Worm (Caenorhabditis elegans) whole organism, L1 larva: ENCODE data around the gene frpr-1.

ENCODE experiments used
- C34B4.2 ChIP-seq: sonication (generic microtip); optimal IDR thresholded peaks from 2 replicates; lab custom pipeline; 2017; ENCODE audit warnings: mild to moderate bottlenecking, missing genetic modification characterization, missing compliant biosample characterization
- Y116A8C.19 ChIP-seq: sonication (generic microtip); optimal IDR thresholded peaks from 2 replicates; lab custom pipeline; 2016; ENCODE audit warnings: missing compliant biosample characterization, missing genetic modification characterization, borderline replicate concordance
- aha-1 ChIP-seq: fragments of 150-350 bp; optimal IDR thresholded peaks from 2 replicates; lab custom pipeline; 2014; ENCODE audit warnings: missing biosample characterization, missing genetic modification characterization
- alr-1 ChIP-seq: fragments of 200-800 bp; sonication (Bioruptor generic); optimal IDR thresholded peaks from 2 replicates; lab custom pipeline; 2018; ENCODE audit warnings: borderline replicate concordance, mild to moderate bottlenecking, missing genetic modification characterization, missing compliant biosample characterization
- blmp-1 ChIP-seq: fragments of 150-350 bp; optimal IDR thresholded peaks from 2 replicates; lab custom pipeline; 2014; ENCODE audit warnings: missing biosample characterization, missing genetic modification characterization
- ceh-63 ChIP-seq: fragments of 200-800 bp; sonication (Bioruptor generic); optimal IDR thresholded peaks from 2 replicates; lab custom pipeline; 2018; ENCODE audit warnings: mild to moderate bottlenecking, missing genetic modification characterization, missing compliant biosample characterization
- ceh-8 ChIP-seq: fragments of 200-800 bp; sonication (Bioruptor generic); optimal IDR thresholded peaks from 2 replicates; lab custom pipeline; 2018; ENCODE audit warnings: mild to moderate bottlenecking, missing genetic modification characterization, moderate library complexity, missing compliant biosample characterization
- ceh-82 ChIP-seq, 3 experiments: fragments of 150-350 bp in 1 of 3; sonication (generic microtip) in 2 of 3; optimal IDR thresholded peaks; 2 replicates each; lab custom pipeline; 2014 to 2017; ENCODE audit warnings: missing biosample characterization in 3 of 3, missing genetic modification characterization in 3 of 3
- ceh-88 ChIP-seq: fragments of 200-800 bp; sonication (Bioruptor generic); IDR thresholded peaks from 2 replicates; pipeline ENCODE4 v1.3.6; 2022; ENCODE audit warnings: missing genetic modification characterization, missing compliant biosample characterization
- dsc-1 ChIP-seq: sonication (generic microtip); optimal IDR thresholded peaks from 2 replicates; lab custom pipeline; 2016; ENCODE audit warnings: mild to moderate bottlenecking, missing genetic modification characterization, missing compliant biosample characterization
- efl-1 ChIP-seq, 4 experiments: fragments of 150-350 bp; optimal IDR thresholded peaks in 3 of 4; peaks in 1 of 4; 1 replicate in 1 of 4; 2 replicates in 3 of 4; lab custom pipeline; 2014; ENCODE audit warnings: missing biosample characterization in 2 of 4, missing genetic modification characterization in 2 of 4, missing genetic modification reagents in 2 of 4
- efl-3 ChIP-seq: fragments of 200-800 bp; sonication (Bioruptor generic); optimal IDR thresholded peaks from 2 replicates; lab custom pipeline; 2018; ENCODE audit warnings: mild to moderate bottlenecking, missing genetic modification characterization, missing compliant biosample characterization
- egl-13 ChIP-seq: sonication (generic microtip); optimal IDR thresholded peaks from 2 replicates; lab custom pipeline; 2016; ENCODE audit warnings: missing genotype, missing genetic modification reagents, missing genetic modification characterization, missing compliant biosample characterization
- egl-27 ChIP-seq, 2 experiments: fragments of 150-350 bp in 1 of 2; sonication (generic microtip); optimal IDR thresholded peaks; 3 replicates each; lab custom pipeline; 2017 to 2018; ENCODE audit warnings: missing biosample characterization in 2 of 2, missing genetic modification characterization in 2 of 2, missing genetic modification reagents in 2 of 2
- elt-2 ChIP-seq: sonication (generic microtip); optimal IDR thresholded peaks from 2 replicates; lab custom pipeline; 2016; ENCODE audit warnings: missing genetic modification characterization, mild to moderate bottlenecking, inconsistent platforms, missing compliant biosample characterization, missing genetic modification reagents
- elt-3 ChIP-seq, 6 experiments: fragments of 150-350 bp in 1 of 6; sonication (generic microtip); optimal IDR thresholded peaks; 2 replicates each; lab custom pipeline; 2017 to 2018; ENCODE audit warnings: missing biosample characterization in 6 of 6, missing genetic modification characterization in 6 of 6, inconsistent platforms in 1 of 6
- fkh-10 ChIP-seq: sonication (generic microtip); optimal IDR thresholded peaks from 2 replicates; lab custom pipeline; 2017; ENCODE audit warnings: missing biosample characterization, missing genetic modification reagents, missing genetic modification characterization
- fkh-4 ChIP-seq: sonication (generic microtip); optimal IDR thresholded peaks from 2 replicates; lab custom pipeline; 2016; ENCODE audit warnings: missing compliant biosample characterization, missing genetic modification characterization, borderline replicate concordance
- fkh-8 ChIP-seq: sonication (generic microtip); optimal IDR thresholded peaks from 2 replicates; lab custom pipeline; 2016; ENCODE audit warnings: mild to moderate bottlenecking, missing genetic modification characterization, missing compliant biosample characterization
- grh-1 ChIP-seq: fragments of 200-800 bp; sonication (Bioruptor generic); IDR thresholded peaks from 2 replicates; pipeline ENCODE4 v1.3.6; 2022; ENCODE audit warnings: missing genetic modification reagents, missing genetic modification characterization, missing compliant biosample characterization
- hlh-4 ChIP-seq: sonication (generic microtip); optimal IDR thresholded peaks from 2 replicates; lab custom pipeline; 2016; ENCODE audit warnings: mild to moderate bottlenecking, missing genetic modification characterization, missing compliant biosample characterization
- hpl-2 ChIP-seq: fragments of 150-350 bp; optimal IDR thresholded peaks from 2 replicates; lab custom pipeline; 2014; ENCODE audit warnings: missing biosample characterization, missing genetic modification reagents, missing genetic modification characterization
- jun-1 ChIP-seq: fragments of 150-350 bp; optimal IDR thresholded peaks from 2 replicates; lab custom pipeline; 2014; ENCODE audit warnings: missing biosample characterization, missing genetic modification reagents, missing genetic modification characterization
- lin-39 ChIP-seq: fragments of 150-350 bp; optimal IDR thresholded peaks from 2 replicates; lab custom pipeline; 2014; ENCODE audit warnings: missing biosample characterization, missing genetic modification reagents, missing genetic modification characterization
- mab-9 ChIP-seq: fragments of 200-800 bp; sonication (Bioruptor generic); IDR thresholded peaks from 2 replicates; pipeline ENCODE4 v1.3.6; 2022; ENCODE audit warnings: missing genetic modification reagents, missing genetic modification characterization, missing compliant biosample characterization
- nhr-11 ChIP-seq: fragments of 150-350 bp; optimal IDR thresholded peaks from 2 replicates; lab custom pipeline; 2014; ENCODE audit warnings: missing biosample characterization, missing genetic modification characterization
- nhr-12 ChIP-seq: sonication (generic microtip); optimal IDR thresholded peaks from 2 replicates; lab custom pipeline; 2017; ENCODE audit warnings: missing biosample characterization, missing genetic modification characterization
- nhr-20 ChIP-seq: sonication (generic microtip); optimal IDR thresholded peaks from 2 replicates; lab custom pipeline; 2016; ENCODE audit warnings: mild to moderate bottlenecking, missing genetic modification characterization, missing compliant biosample characterization
- nhr-28 ChIP-seq: fragments of 150-350 bp; optimal IDR thresholded peaks from 2 replicates; lab custom pipeline; 2014; ENCODE audit warnings: missing biosample characterization, missing genetic modification characterization
- nhr-47 ChIP-seq: sonication (generic microtip); optimal IDR thresholded peaks from 2 replicates; lab custom pipeline; 2016; ENCODE audit warnings: mild to moderate bottlenecking, missing genetic modification characterization, moderate library complexity, missing compliant biosample characterization
- nhr-76 ChIP-seq: sonication (generic microtip); optimal IDR thresholded peaks from 2 replicates; lab custom pipeline; 2017; ENCODE audit warnings: missing biosample characterization, missing genetic modification characterization
- nhr-77 ChIP-seq: fragments of 150-350 bp; optimal IDR thresholded peaks from 2 replicates; lab custom pipeline; 2014; ENCODE audit warnings: missing biosample characterization, missing genetic modification characterization
- nhr-85 ChIP-seq: sonication (generic microtip); peaks from one replicate; lab custom pipeline; 2016; ENCODE audit warnings: missing genetic modification characterization, inconsistent platforms, missing compliant biosample characterization
- nhr-90 ChIP-seq: sonication (generic microtip); optimal IDR thresholded peaks from 2 replicates; lab custom pipeline; 2016; ENCODE audit warnings: mild to moderate bottlenecking, missing genetic modification characterization, missing compliant biosample characterization; ENCODE audit not compliant: poor library complexity
- pag-3 ChIP-seq: sonication (generic microtip); optimal IDR thresholded peaks from 2 replicates; lab custom pipeline; 2017; ENCODE audit warnings: missing genetic modification characterization, mild to moderate bottlenecking, missing compliant biosample characterization, antibody characterized with exemption, borderline replicate concordance; ENCODE audit not compliant: insufficient read depth
- pqm-1 ChIP-seq: sonication (generic microtip); optimal IDR thresholded peaks from 3 replicates; lab custom pipeline; 2017; ENCODE audit warnings: missing biosample characterization, missing genetic modification characterization
- rnt-1 ChIP-seq: sonication (generic microtip); optimal IDR thresholded peaks from 2 replicates; lab custom pipeline; 2016; ENCODE audit warnings: mild to moderate bottlenecking, missing genetic modification characterization, moderate library complexity, missing compliant biosample characterization
- skn-1 ChIP-seq: fragments of 150-350 bp; optimal IDR thresholded peaks from 2 replicates; lab custom pipeline; 2014; ENCODE audit warnings: missing biosample characterization, missing genetic modification characterization
- snpc-4 ChIP-seq: fragments of 150-350 bp; optimal IDR thresholded peaks from 2 replicates; lab custom pipeline; 2014; ENCODE audit warnings: missing biosample characterization, missing genetic modification characterization
- snu-23 ChIP-seq: sonication (generic microtip); optimal IDR thresholded peaks from 2 replicates; lab custom pipeline; 2016; ENCODE audit warnings: missing genetic modification characterization, missing compliant biosample characterization
- sox-4 ChIP-seq: sonication (generic microtip); optimal IDR thresholded peaks from 2 replicates; lab custom pipeline; 2016; ENCODE audit warnings: missing genetic modification characterization, missing compliant biosample characterization
- sup-37 ChIP-seq: fragments of 200-800 bp; sonication (Bioruptor generic); optimal IDR thresholded peaks from 2 replicates; lab custom pipeline; 2018; ENCODE audit warnings: mild to moderate bottlenecking, missing genetic modification characterization, missing compliant biosample characterization
- swsn-7 ChIP-seq: sonication (generic microtip); optimal IDR thresholded peaks from 2 replicates; lab custom pipeline; 2016; ENCODE audit warnings: missing genetic modification characterization, missing compliant biosample characterization
- tbx-2 ChIP-seq: sonication (generic microtip); optimal IDR thresholded peaks from 2 replicates; lab custom pipeline; 2016; ENCODE audit warnings: missing genetic modification characterization, missing compliant biosample characterization
- unc-130 ChIP-seq: fragments of 150-350 bp; optimal IDR thresholded peaks from 2 replicates; lab custom pipeline; 2017; ENCODE audit warnings: missing biosample characterization, missing genetic modification characterization, inconsistent platforms
- unc-30 ChIP-seq: sonication (generic microtip); optimal IDR thresholded peaks from 2 replicates; lab custom pipeline; 2017; ENCODE audit warnings: missing biosample characterization, missing genetic modification characterization
- unc-62 ChIP-seq: fragments of 150-350 bp; optimal IDR thresholded peaks from 2 replicates; lab custom pipeline; 2014; ENCODE audit warnings: missing biosample characterization, missing genetic modification reagents, missing genetic modification characterization
- unc-86 ChIP-seq: sonication (generic microtip); optimal IDR thresholded peaks from 2 replicates; lab custom pipeline; 2016; ENCODE audit warnings: missing genetic modification characterization, missing compliant biosample characterization
- xbp-1 ChIP-seq: sonication (generic microtip); optimal IDR thresholded peaks from 2 replicates; lab custom pipeline; 2016; ENCODE audit warnings: missing genetic modification characterization, missing compliant biosample characterization
- zag-1 ChIP-seq: fragments of 150-350 bp; optimal IDR thresholded peaks from 2 replicates; lab custom pipeline; 2014; ENCODE audit warnings: missing biosample characterization, missing genetic modification characterization
- zip-4 ChIP-seq: fragments of 200-800 bp; sonication (Bioruptor generic); optimal IDR thresholded peaks from 2 replicates; lab custom pipeline; 2018; ENCODE audit warnings: mild to moderate bottlenecking, missing genetic modification characterization, moderate library complexity, missing compliant biosample characterization

Gene frpr-1

DNA sequence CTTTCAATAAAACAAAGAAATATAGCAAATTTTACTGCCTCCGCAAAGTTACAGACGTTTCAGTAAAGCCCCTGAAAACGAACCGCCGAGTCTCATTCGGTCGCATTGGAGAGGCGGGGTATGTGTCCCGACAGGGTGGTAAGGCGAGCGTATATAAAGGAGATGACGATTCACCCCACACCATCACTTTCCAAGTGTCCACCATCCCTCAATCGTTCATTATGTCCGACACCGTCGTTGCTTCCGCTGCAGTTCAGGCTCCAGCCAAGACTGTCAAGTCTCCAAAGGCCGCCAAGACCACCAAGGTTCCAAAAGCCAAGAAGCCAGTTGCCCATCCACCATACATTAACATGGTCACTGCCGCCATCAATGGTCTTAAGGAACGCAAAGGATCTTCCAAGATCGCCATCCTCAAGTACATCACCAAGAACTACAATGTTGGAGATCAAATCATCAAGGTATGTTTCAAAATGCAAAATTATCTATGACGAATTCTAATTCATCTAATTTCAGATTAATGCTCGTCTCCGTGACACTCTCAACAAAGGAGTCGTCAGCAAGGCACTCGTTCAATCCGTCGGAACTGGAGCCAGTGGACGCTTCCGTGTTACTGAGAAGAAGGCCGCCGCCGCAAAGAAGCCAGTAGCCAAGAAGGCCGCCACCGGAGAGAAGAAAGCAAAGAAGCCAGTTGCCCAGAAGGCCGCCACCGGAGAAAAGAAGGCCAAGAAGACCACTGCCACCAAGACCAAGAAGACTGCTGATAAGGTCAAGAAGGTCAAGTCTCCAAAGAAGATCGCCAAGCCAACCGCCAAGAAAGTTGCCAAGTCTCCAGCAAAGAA is 29.8 kb upstream of the frpr-1 start, which contains the start of gene hil-3 (continued):
- peak; percentile 63 for TF ChIP-seq rnt-1
- TF ChIP-seq nhr-85, result peak; percentile 74
- no peak for TF ChIP-seq blmp-1 (tag; lab: Kevin White, UChicago)
- peak; percentile 54 for TF ChIP-seq unc-86 (tag; lab: Kevin White, UChicago)
- no peak for TF ChIP-seq C34B4.2 (tag; lab: Kevin White, UChicago)
- no peak for TF ChIP-seq efl-1 (optimal IDR thresholded peaks at IDR 0.05; lab: Kevin White, UChicago)
- peak in 1 of 2 experiments; percentile 16 for TF ChIP-seq efl-1 (GFP tag; optimal IDR thresholded peaks at IDR 0.05 in 1 of 2; lab: Kevin White, UChicago)
- no peak for TF ChIP-seq nhr-28 (tag; lab: Kevin White, UChicago)
- TF ChIP-seq unc-62 (GFP tag; lab: Kevin White, UChicago), result no peak
- peak; percentile 26 for TF ChIP-seq nhr-20 (tag; lab: Kevin White, UChicago)
- TF ChIP-seq mab-9 (GFP tag; lab: Robert Waterston, UW), result no peak
- TF ChIP-seq nhr-76 (tag; lab: Kevin White, UChicago), result no peak
- TF ChIP-seq grh-1, result peak; percentile 52
- no peak for TF ChIP-seq fkh-10 (GFP tag; lab: Kevin White, UChicago)
- TF ChIP-seq hlh-4, result no peak
- TF ChIP-seq nhr-11 (tag; lab: Kevin White, UChicago), result no peak
- TF ChIP-seq ceh-63 (GFP tag; lab: Kevin White, UChicago), result no peak
- TF ChIP-seq dsc-1 (tag; lab: Kevin White, UChicago), result no peak
- TF ChIP-seq unc-130 (tag; lab: Kevin White, UChicago), result no peak
- no peak for TF ChIP-seq elt-2 (tag; lab: Kevin White, UChicago)
- peak; percentile 9 for TF ChIP-seq jun-1 (tag; lab: Kevin White, UChicago)
- no peak for TF ChIP-seq unc-30 (tag; lab: Kevin White, UChicago)
- TF ChIP-seq ceh-82 (tag; optimal IDR thresholded peaks at IDR 0.05; lab: Kevin White, UChicago), result peak in 1 of 3 experiments; percentile 48
- no peak for TF ChIP-seq alr-1
- no peak for TF ChIP-seq ceh-8 (GFP tag; lab: Kevin White, UChicago)
- TF ChIP-seq sup-37, result no peak
- no peak for TF ChIP-seq ceh-88 (GFP tag; lab: Robert Waterston, UW)
- no peak for TF ChIP-seq hpl-2 (GFP tag; lab: Kevin White, UChicago)
- TF ChIP-seq sox-4 (tag; lab: Kevin White, UChicago), result peak; percentile 11
- peak; percentile 89 for TF ChIP-seq swsn-7 (tag; lab: Kevin White, UChicago)
- no peak for TF ChIP-seq pqm-1 (tag; lab: Kevin White, UChicago)
- no peak for TF ChIP-seq nhr-77 (tag; lab: Kevin White, UChicago)
- TF ChIP-seq nhr-90 (tag; lab: Kevin White, UChicago), result no peak
- TF ChIP-seq lin-39 (tag; lab: Kevin White, UChicago), result no peak
- TF ChIP-seq zag-1 (tag; lab: Kevin White, UChicago), result no peak
- TF ChIP-seq aha-1 (tag; lab: Kevin White, UChicago), result no peak
- TF ChIP-seq fkh-8 (tag; lab: Kevin White, UChicago), result peak; percentile 22
- TF ChIP-seq skn-1, result no peak
- no peak for TF ChIP-seq elt-3 (tag; optimal IDR thresholded peaks at IDR 0.05; lab: Kevin White, UChicago)
- TF ChIP-seq egl-13, result no peak
- TF ChIP-seq tbx-2, result peak; percentile 51
- peak; percentile 40 for TF ChIP-seq xbp-1 (tag; lab: Kevin White, UChicago)
- TF ChIP-seq Y116A8C.19, result no peak
- TF ChIP-seq pag-3 (tag; lab: Kevin White, UChicago), result no peak
- no peak for TF ChIP-seq nhr-12 (tag; lab: Kevin White, UChicago)
- peak; percentile 69 for TF ChIP-seq nhr-47 (tag; lab: Kevin White, UChicago)
- no peak for TF ChIP-seq egl-27 (tag; optimal IDR thresholded peaks at IDR 0.05; lab: Kevin White, UChicago)
- peak; percentile 41 for TF ChIP-seq snu-23
- TF ChIP-seq efl-3, result no peak
- no peak for TF ChIP-seq snpc-4 (tag; lab: Kevin White, UChicago)
- no peak for TF ChIP-seq fkh-4
- TF ChIP-seq zip-4 (GFP tag; lab: Kevin White, UChicago), result no peak
